Fruit fly (Drosophila melanogaster) whole organism, embryonic: ENCODE results near the gene ND-PDSW.

Experiments
- Awh ChIP-seq: fragments of 200-800 bp; sonication (Bioruptor generic); IDR thresholded peaks from 2 replicates; pipeline ENCODE4, ENCODE4 v1.3.6; 2022; ENCODE audit warnings: missing biosample characterization, missing genetic modification characterization
- CG10321 ChIP-seq: fragments of 200-800 bp; sonication (Bioruptor generic); IDR thresholded peaks from 2 replicates; pipeline ENCODE4 v1.3.6; 2022; ENCODE audit warnings: missing biosample characterization, missing genetic modification characterization
- CG10366 ChIP-seq: fragments of 200-800 bp; sonication (Bioruptor generic); IDR thresholded peaks from 2 replicates; pipeline ENCODE4 v1.3.6; 2022; ENCODE audit warnings: missing biosample characterization, missing genetic modification characterization
- CG11093 ChIP-seq: fragments of 200-800 bp; sonication (Bioruptor generic); IDR thresholded peaks from 3 replicates; pipeline ENCODE4 v1.3.6; 2022; ENCODE audit warnings: missing biosample characterization, missing genetic modification characterization
- CG11398 ChIP-seq: fragments of 200-800 bp; sonication (Bioruptor generic); optimal IDR thresholded peaks from 2 replicates; lab custom pipeline; 2016; ENCODE audit warnings: missing biosample characterization, missing genetic modification characterization
- CG11504 ChIP-seq: fragments of 200-800 bp; sonication (Bioruptor generic); optimal IDR thresholded peaks from 3 replicates; lab custom pipeline; 2019; ENCODE audit warnings: missing biosample characterization, mild to moderate bottlenecking, missing genetic modification characterization, moderate library complexity
- CG11723 ChIP-seq: fragments of 200-800 bp; sonication (Bioruptor generic); optimal IDR thresholded peaks from 2 replicates; lab custom pipeline; 2017; ENCODE audit warnings: missing biosample characterization, mild to moderate bottlenecking, missing genetic modification characterization
- CG12942 ChIP-seq: fragments of 200-800 bp; sonication (Bioruptor generic); optimal IDR thresholded peaks from 3 replicates; lab custom pipeline; 2016; ENCODE audit warnings: missing biosample characterization, missing genetic modification characterization
- CG14860 ChIP-seq: fragments of 200-800 bp; sonication (Bioruptor generic); IDR thresholded peaks from 3 replicates; pipeline ENCODE4 v1.3.6; 2022; ENCODE audit warnings: missing biosample characterization, missing genetic modification characterization; ENCODE audit not compliant: partially characterized antibody
- CG2129 ChIP-seq: fragments of 200-800 bp; sonication (Bioruptor generic); IDR thresholded peaks from 2 replicates; pipeline ENCODE4 v1.3.6; 2022; ENCODE audit warnings: missing biosample characterization, missing genetic modification characterization; ENCODE audit not compliant: partially characterized antibody
- CG2889 ChIP-seq: fragments of 200-800 bp; sonication (Bioruptor generic); IDR thresholded peaks from 3 replicates; pipeline ENCODE4 v1.3.6; 2022; ENCODE audit warnings: missing biosample characterization, missing genetic modification characterization
- CG31224 ChIP-seq: fragments of 200-800 bp; sonication (Bioruptor generic); IDR thresholded peaks from 2 replicates; pipeline ENCODE4 v1.3.6; 2022; ENCODE audit warnings: missing biosample characterization, missing genetic modification characterization
- CG32772 ChIP-seq: fragments of 200-800 bp; sonication (Bioruptor generic); IDR thresholded peaks from 2 replicates; pipeline ENCODE4 v1.3.6; 2022; ENCODE audit warnings: missing biosample characterization, missing genetic modification characterization
- CG33557 ChIP-seq: fragments of 200-800 bp; sonication (Bioruptor generic); optimal IDR thresholded peaks from 2 replicates; lab custom pipeline; 2019; ENCODE audit warnings: missing biosample characterization, mild to moderate bottlenecking, missing genetic modification characterization, moderate library complexity
- CG3995 ChIP-seq: fragments of 200-800 bp; sonication (Bioruptor generic); optimal IDR thresholded peaks from 3 replicates; lab custom pipeline; 2016; ENCODE audit warnings: missing biosample characterization, missing genetic modification characterization
- CG4282 ChIP-seq: fragments of 200-800 bp; sonication (Bioruptor generic); optimal IDR thresholded peaks from 2 replicates; lab custom pipeline; 2016; ENCODE audit warnings: missing biosample characterization, missing genetic modification characterization
- CG4360 ChIP-seq: fragments of 200-800 bp; sonication (Bioruptor generic); IDR thresholded peaks from 2 replicates; pipeline ENCODE4 v1.3.6; 2022; ENCODE audit warnings: missing biosample characterization, missing genetic modification characterization
- CG4617 ChIP-seq: fragments of 200-800 bp; sonication (Bioruptor generic); optimal IDR thresholded peaks from 3 replicates; lab custom pipeline; 2016; ENCODE audit warnings: missing biosample characterization, missing genetic modification characterization, borderline replicate concordance
- CG5245 ChIP-seq: fragments of 200-800 bp; sonication (Bioruptor generic); optimal IDR thresholded peaks from 3 replicates; lab custom pipeline; 2016; ENCODE audit warnings: missing biosample characterization, missing genetic modification characterization
- CG6272 ChIP-seq: fragments of 200-800 bp; sonication (Bioruptor generic); IDR thresholded peaks from 2 replicates; pipeline ENCODE4 v1.3.6; 2022; ENCODE audit warnings: missing biosample characterization, missing genetic modification characterization
- CG7745 ChIP-seq: fragments of 200-800 bp; sonication (Bioruptor generic); optimal IDR thresholded peaks from 2 replicates; lab custom pipeline; 2018; ENCODE audit warnings: missing biosample characterization, mild to moderate bottlenecking, missing genetic modification characterization, moderate library complexity
- CG9932 ChIP-seq: fragments of 200-800 bp; sonication (Bioruptor generic); IDR thresholded peaks from 2 replicates; pipeline ENCODE4 v1.3.6; 2022; ENCODE audit warnings: missing biosample characterization, missing genetic modification characterization
- D19A ChIP-seq: fragments of 200-800 bp; optimal IDR thresholded peaks from 3 replicates; lab custom pipeline; 2019; ENCODE audit warnings: missing biosample characterization, mild to moderate bottlenecking, missing genetic modification characterization, moderate library complexity
- E2f2 ChIP-seq: fragments of 200-800 bp; sonication (Bioruptor generic); IDR thresholded peaks from 2 replicates; pipeline ENCODE4 v1.3.6; 2022; ENCODE audit warnings: missing biosample characterization, missing genetic modification characterization
- HLHmδ ChIP-seq: fragments of 200-800 bp; sonication (Bioruptor generic); optimal IDR thresholded peaks from 2 replicates; lab custom pipeline; 2018; ENCODE audit warnings: missing biosample characterization, mild to moderate bottlenecking, missing genetic modification characterization, moderate library complexity
- Jarid2 ChIP-seq: fragments of 200-800 bp; sonication (Bioruptor generic); optimal IDR thresholded peaks from 3 replicates; lab custom pipeline; 2017; ENCODE audit warnings: mild to moderate bottlenecking, missing biosample characterization, missing genetic modification reagents, missing genetic modification characterization
- Mes4 ChIP-seq: fragments of 200-800 bp; sonication (Bioruptor generic); optimal IDR thresholded peaks from 2 replicates; lab custom pipeline; 2016; ENCODE audit warnings: missing biosample characterization, missing genetic modification characterization
- NC2α ChIP-seq: fragments of 200-800 bp; sonication (Bioruptor generic); optimal IDR thresholded peaks from 2 replicates; lab custom pipeline; 2016; ENCODE audit warnings: missing biosample characterization, missing genetic modification characterization
- Side ChIP-seq: fragments of 200-800 bp; sonication (Bioruptor generic); optimal IDR thresholded peaks from 2 replicates; lab custom pipeline; 2016; ENCODE audit warnings: missing biosample characterization, missing genetic modification characterization
- Sin3A ChIP-seq: fragments of >200 bp; optimal IDR thresholded peaks from 2 replicates; lab custom pipeline; 2018
- Taf1 ChIP-seq: fragments of 200-800 bp; sonication (Bioruptor generic); IDR thresholded peaks from 2 replicates; pipeline ENCODE4 v1.3.6; 2022; ENCODE audit warnings: missing biosample characterization, missing genetic modification characterization
- ara ChIP-seq: fragments of 200-800 bp; sonication (Bioruptor generic); IDR thresholded peaks from 2 replicates; pipeline ENCODE4 v1.3.6; 2022; ENCODE audit warnings: missing biosample characterization, missing genetic modification characterization
- bbx ChIP-seq: fragments of 200-800 bp; sonication (Bioruptor generic); IDR thresholded peaks from 2 replicates; pipeline ENCODE4 v1.3.6; 2022; ENCODE audit warnings: missing biosample characterization, missing genetic modification characterization; ENCODE audit not compliant: partially characterized antibody
- crol ChIP-seq: fragments of 200-800 bp; sonication (Bioruptor generic); IDR thresholded peaks from 2 replicates; pipeline ENCODE4 v1.3.6; 2022; ENCODE audit warnings: missing biosample characterization, missing genetic modification characterization
- dan ChIP-seq: fragments of 200-800 bp; sonication (Bioruptor generic); IDR thresholded peaks from 2 replicates; pipeline ENCODE4 v1.3.6; 2022; ENCODE audit warnings: missing biosample characterization, missing genetic modification characterization
- ftz-f1 ChIP-seq: fragments of 200-800 bp; sonication (Bioruptor generic); optimal IDR thresholded peaks from 2 replicates; lab custom pipeline; 2016; ENCODE audit warnings: missing biosample characterization, missing genetic modification characterization
- gfzf ChIP-seq: fragments of 200-800 bp; sonication (Bioruptor generic); optimal IDR thresholded peaks from 2 replicates; lab custom pipeline; 2016; ENCODE audit warnings: missing biosample characterization, mild to moderate bottlenecking, missing genetic modification characterization, moderate library complexity
- lab ChIP-seq: fragments of 200-800 bp; sonication (Bioruptor generic); optimal IDR thresholded peaks from 3 replicates; lab custom pipeline; 2017; ENCODE audit warnings: missing biosample characterization, missing genetic modification characterization, mild to moderate bottlenecking, moderate library complexity, missing genetic modification reagents
- nerfin-1 ChIP-seq: fragments of 200-800 bp; sonication (Bioruptor generic); optimal IDR thresholded peaks from 3 replicates; lab custom pipeline; 2019; ENCODE audit warnings: missing biosample characterization, mild to moderate bottlenecking, missing genetic modification characterization, moderate library complexity
- pan ChIP-seq, 4 experiments: fragments of >200 bp in 3 of 4; fragments of 200-800 bp in 1 of 4; sonication (Bioruptor generic) in 1 of 4; optimal IDR thresholded peaks in 3 of 4; IDR thresholded peaks in 1 of 4; 2 replicates each; pipeline versions ENCODE4 v1.3.6 to Lab custom; 2017 to 2022; ENCODE audit warnings: missing biosample characterization in 2 of 4, missing genetic modification characterization in 2 of 4, mixed read lengths in 1 of 4
- pzg ChIP-seq: fragments of 200-800 bp; sonication (Bioruptor generic); optimal IDR thresholded peaks from 3 replicates; lab custom pipeline; 2018; ENCODE audit warnings: missing biosample characterization, mild to moderate bottlenecking, missing genetic modification characterization, moderate library complexity
- sens ChIP-seq: fragments of 200-800 bp; sonication (Bioruptor generic); peaks from one replicate; lab custom pipeline; 2016; ENCODE audit warnings: missing biosample characterization, missing genetic modification characterization
- sens-2 ChIP-seq: fragments of 200-800 bp; sonication (Bioruptor generic); IDR thresholded peaks from 2 replicates; pipeline ENCODE4 v1.3.6; 2022; ENCODE audit warnings: missing biosample characterization, missing genetic modification characterization
- sna ChIP-seq: fragments of 200-800 bp; sonication (Bioruptor generic); IDR thresholded peaks from 2 replicates; pipeline ENCODE4 v1.3.6; 2022; ENCODE audit warnings: missing biosample characterization, missing genetic modification characterization; ENCODE audit not compliant: partially characterized antibody
- so ChIP-seq: fragments of 200-800 bp; sonication (Bioruptor generic); IDR thresholded peaks from 3 replicates; pipeline ENCODE4 v1.3.6; 2022; ENCODE audit warnings: missing biosample characterization, missing genetic modification characterization
- tap ChIP-seq: fragments of 200-800 bp; optimal IDR thresholded peaks from 3 replicates; lab custom pipeline; 2019; ENCODE audit warnings: missing biosample characterization, mild to moderate bottlenecking, missing genetic modification characterization, moderate library complexity
- tll ChIP-seq, 2 experiments: fragments of 200-800 bp in 1 of 2; fragments of >200 bp in 1 of 2; sonication (Bioruptor generic) in 1 of 2; optimal IDR thresholded peaks; 2 replicates each; lab custom pipeline; 2017 to 2019; ENCODE audit warnings: missing biosample characterization in 2 of 2, missing genetic modification characterization in 2 of 2, mild to moderate bottlenecking in 1 of 2, moderate library complexity in 1 of 2
- trem ChIP-seq: fragments of 200-800 bp; optimal IDR thresholded peaks from 3 replicates; lab custom pipeline; 2019; ENCODE audit warnings: missing biosample characterization, mild to moderate bottlenecking, missing genetic modification characterization, moderate library complexity
- unc-4 ChIP-seq: fragments of 200-800 bp; sonication (Bioruptor generic); IDR thresholded peaks from 2 replicates; pipeline ENCODE4 v1.3.6; 2022; ENCODE audit warnings: missing biosample characterization, missing genetic modification characterization; ENCODE audit not compliant: partially characterized antibody
- vvl ChIP-seq: fragments of 200-800 bp; sonication (Bioruptor generic); IDR thresholded peaks from 2 replicates; pipeline ENCODE4 v1.3.6; 2022; ENCODE audit warnings: missing biosample characterization, missing genetic modification characterization
- z ChIP-seq: fragments of 200-800 bp; sonication (Bioruptor generic); IDR thresholded peaks from 3 replicates; pipeline ENCODE4 v1.3.6; 2022; ENCODE audit warnings: missing biosample characterization, missing genetic modification characterization

The ND-PDSW gene

DNA sequence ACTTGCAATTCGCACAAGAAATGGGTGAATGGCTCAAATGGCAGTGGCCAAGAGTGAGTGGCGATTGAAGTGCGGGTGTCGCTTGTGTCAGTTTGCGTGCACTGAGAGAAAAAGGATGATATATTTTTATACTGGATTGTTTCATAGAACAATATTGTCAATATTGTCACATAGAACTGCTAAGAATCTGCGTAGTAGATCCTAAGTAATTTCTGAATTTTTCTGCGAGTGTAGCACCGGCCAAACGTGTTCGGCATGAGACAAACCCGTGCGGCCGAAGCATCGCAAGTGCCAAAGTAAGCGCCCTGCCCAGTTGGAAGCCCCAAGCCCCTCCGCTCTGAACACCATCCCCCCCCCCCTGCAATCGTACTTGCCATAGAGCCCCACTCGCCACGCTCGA lies 25.6 kb upstream of the ND-PDSW start (continued):
- peak; percentile 76 for TF ChIP-seq CG2889 (GFP tag; lab: Robert Waterston, UW)
- TF ChIP-seq nerfin-1 (tag; lab: Kevin White, UChicago), result peak; percentile 47
- no peak for TF ChIP-seq dan (GFP tag; lab: Robert Waterston, UW)
- TF ChIP-seq lab, result peak; percentile 80
- peak; percentile 21 for TF ChIP-seq Jarid2 (GFP tag; lab: Kevin White, UChicago)
- TF ChIP-seq CG4360 (GFP tag; lab: Robert Waterston, UW), result peak; percentile 53; the same call in 1 of the 2 replicates
- peak; percentile 59 for TF ChIP-seq CG9932 (GFP tag; lab: Robert Waterston, UW)
- no peak for TF ChIP-seq CG14860 (GFP tag; lab: Robert Waterston, UW)
- peak; percentile 64; the same call in 1 of the 2 replicates for TF ChIP-seq crol (GFP tag; lab: Robert Waterston, UW)
- TF ChIP-seq Sin3A (lab: Kevin White, UChicago), result no peak
- peak; percentile 29 for TF ChIP-seq trem
- peak; percentile 84 for TF ChIP-seq vvl (GFP tag; lab: Robert Waterston, UW)
- peak; percentile 67 for TF ChIP-seq CG10366 (GFP tag; lab: Robert Waterston, UW)
- TF ChIP-seq CG11398 (GFP tag; lab: Kevin White, UChicago), result no peak
- TF ChIP-seq CG6272 (GFP tag; lab: Robert Waterston, UW), result no peak
- no peak for TF ChIP-seq ftz-f1 (GFP tag; lab: Kevin White, UChicago)
- peak; percentile 28 for TF ChIP-seq Mes4
- TF ChIP-seq CG11093 (GFP tag; lab: Robert Waterston, UW), result peak; percentile 76; the same call in 2 of the 3 replicates
- no peak for TF ChIP-seq bbx
- TF ChIP-seq pan (optimal IDR thresholded peaks at IDR 0.05; lab: Kevin White, UChicago), result no peak
- TF ChIP-seq pan (GFP tag; optimal IDR thresholded peaks at IDR 0.05 in 1 of 2, IDR thresholded peaks at IDR 0.05 in 1 of 2), result peak in 1 of 2 experiments; percentile 83
- peak; percentile 69 for TF ChIP-seq ara (GFP tag; lab: Robert Waterston, UW)
- no peak for TF ChIP-seq z
- TF ChIP-seq tll (GFP tag; optimal IDR thresholded peaks at IDR 0.05; lab: Kevin White, UChicago), result no peak
- TF ChIP-seq Taf1 (GFP tag; lab: Robert Waterston, UW), result peak; percentile 19; the same call in 1 of the 2 replicates
- no peak for TF ChIP-seq unc-4 (GFP tag; lab: Robert Waterston, UW)
- no peak for TF ChIP-seq CG4282 (GFP tag; lab: Kevin White, UChicago)
- TF ChIP-seq D19A (tag; lab: Kevin White, UChicago), result no peak
- no peak for TF ChIP-seq gfzf
- TF ChIP-seq CG5245 (GFP tag; lab: Kevin White, UChicago), result peak; percentile 14
- TF ChIP-seq Side (GFP tag; lab: Kevin White, UChicago), result peak; percentile 36
- TF ChIP-seq CG32772, result peak; percentile 76
- TF ChIP-seq sna (GFP tag; lab: Robert Waterston, UW), result no peak
- no peak for TF ChIP-seq HLHmδ (GFP tag; lab: Kevin White, UChicago)
- peak; percentile 49; the same call in 1 of the 2 replicates for TF ChIP-seq CG10321 (GFP tag; lab: Robert Waterston, UW)
- TF ChIP-seq sens (GFP tag; lab: Kevin White, UChicago), result peak; percentile 88
- peak; percentile 86 for TF ChIP-seq Awh (GFP tag; lab: Robert Waterston, UW)
- no peak for TF ChIP-seq CG33557 (GFP tag; lab: Kevin White, UChicago)
- peak; percentile 35 for TF ChIP-seq CG11723 (GFP tag; lab: Kevin White, UChicago)
- peak; percentile 72 for TF ChIP-seq tap (tag; lab: Kevin White, UChicago)
- no peak for TF ChIP-seq CG2129 (GFP tag; lab: Robert Waterston, UW)
- no peak for TF ChIP-seq NC2α (GFP tag; lab: Kevin White, UChicago)
- TF ChIP-seq pzg (GFP tag; lab: Kevin White, UChicago), result no peak
- TF ChIP-seq E2f2 (GFP tag; lab: Robert Waterston, UW), result peak; percentile 49
- peak; percentile 56 for TF ChIP-seq CG31224
- peak; percentile 59 for TF ChIP-seq CG12942
- no peak for TF ChIP-seq CG4617 (GFP tag; lab: Kevin White, UChicago)
- TF ChIP-seq sens-2 (GFP tag; lab: Robert Waterston, UW), result peak; percentile 43; the same call in 1 of the 2 replicates
- TF ChIP-seq CG7745 (tag; lab: Kevin White, UChicago), result no peak
- TF ChIP-seq CG3995 (GFP tag; lab: Kevin White, UChicago), result no peak
- peak; percentile 69 for TF ChIP-seq CG11504
- TF ChIP-seq so (GFP tag; lab: Robert Waterston, UW), result peak; percentile 74; the same call in 2 of the 3 replicates
